Fruit fly (Drosophila melanogaster): ENCODE results near the gene CG6985.

The CG6985 gene

DNA sequence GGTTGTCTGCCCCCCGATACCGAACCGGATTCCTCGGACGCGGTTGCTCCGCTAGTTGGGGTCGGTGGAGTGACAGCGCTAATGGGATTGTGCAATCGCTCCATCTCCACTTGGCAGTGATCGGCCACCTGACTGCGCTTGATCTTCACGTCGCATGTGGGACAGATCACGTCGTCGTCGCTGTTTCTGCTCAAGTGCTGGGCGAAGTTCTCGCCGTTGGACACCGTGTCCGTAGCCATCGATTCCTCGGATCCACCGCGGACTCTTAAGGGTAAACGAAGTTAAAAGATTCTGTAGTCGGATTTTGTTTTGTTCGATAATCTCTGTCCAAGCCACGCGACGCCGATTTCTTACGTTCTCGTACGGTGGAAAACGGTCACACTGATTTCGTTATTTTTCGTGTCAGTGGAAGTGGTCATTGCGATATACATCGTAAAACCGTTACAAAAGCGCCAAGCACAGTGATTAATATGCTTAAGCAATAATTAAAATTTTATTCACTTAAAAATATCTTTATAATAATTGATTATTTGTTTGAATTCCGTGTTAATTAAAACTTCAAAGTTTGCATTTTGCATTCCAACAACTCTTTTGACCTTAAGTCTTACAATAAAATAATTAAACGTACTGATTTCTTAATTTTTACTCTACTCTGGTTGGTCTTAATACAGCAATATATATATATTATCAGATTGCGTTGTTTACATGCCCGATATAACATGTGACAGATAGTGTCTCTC is 14.7 kb upstream of the CG6985 start, which contains the start of gene RNF220 (continued):
- TF ChIP-seq CG12219 (GFP tag; optimal IDR thresholded peaks at IDR 0.05) = no peak
- TF ChIP-seq CG2129 (GFP tag; IDR thresholded peaks at IDR 0.05; ENCODE audit: partially characterized antibody) = peak; percentile 11
- TF ChIP-seq sc (optimal IDR thresholded peaks at IDR 0.05) = no peak
- no peak for TF ChIP-seq sc (GFP tag; optimal IDR thresholded peaks at IDR 0.05)
- TF ChIP-seq ranshi (GFP tag; IDR thresholded peaks at IDR 0.05) = no peak
- TF ChIP-seq B-H2 (GFP tag; optimal IDR thresholded peaks at IDR 0.05) = no peak
- TF ChIP-seq Ets97D (GFP tag; optimal IDR thresholded peaks at IDR 0.05) = peak; percentile 20
- TF ChIP-seq CG13775 (GFP tag; optimal IDR thresholded peaks at IDR 0.05) = peak; percentile 32
- TF ChIP-seq salm (tag; optimal IDR thresholded peaks at IDR 0.05) = no peak
- TF ChIP-seq MTF-1 (GFP tag; optimal IDR thresholded peaks at IDR 0.05; ENCODE audit: borderline replicate concordance) = no peak
- TF ChIP-seq Lhr (GFP tag; optimal IDR thresholded peaks at IDR 0.05) = peak; percentile 2
- TF ChIP-seq Mrtf (GFP tag; IDR thresholded peaks at IDR 0.05) = no peak
- no peak for TF ChIP-seq CG10654 (GFP tag; optimal IDR thresholded peaks at IDR 0.05)
- TF ChIP-seq CG16863 (GFP tag; optimal IDR thresholded peaks at IDR 0.05) = no peak
- no peak for TF ChIP-seq CG3726 (GFP tag; IDR thresholded peaks at IDR 0.05)
- no peak for TF ChIP-seq D19B (GFP tag; optimal IDR thresholded peaks at IDR 0.05)
- no peak for TF ChIP-seq Neu2 (GFP tag; optimal IDR thresholded peaks at IDR 0.05; ENCODE audit: borderline replicate concordance)
- no peak for TF ChIP-seq CG12942 (GFP tag; optimal IDR thresholded peaks at IDR 0.05)
- no peak; the same call in none of the 3 replicates for TF ChIP-seq knrl (GFP tag; IDR thresholded peaks at IDR 0.05; ENCODE audit: partially characterized antibody)
- no peak for TF ChIP-seq CG7372 (GFP tag; IDR thresholded peaks at IDR 0.05)
- TF ChIP-seq CG1529 (GFP tag; optimal IDR thresholded peaks at IDR 0.05) = no peak
- no peak for TF ChIP-seq CG8281 (tag; optimal IDR thresholded peaks at IDR 0.05)
- peak; percentile 4 for TF ChIP-seq CG15269 (tag; optimal IDR thresholded peaks at IDR 0.05)
- no peak for TF ChIP-seq CG14050 (GFP tag; IDR thresholded peaks at IDR 0.05)
- no peak for TF ChIP-seq CG1024 (GFP tag; IDR thresholded peaks at IDR 0.05)
- no peak for TF ChIP-seq chn (GFP tag; optimal IDR thresholded peaks at IDR 0.05)
- no peak for TF ChIP-seq CG3281 (GFP tag; optimal IDR thresholded peaks at IDR 0.05)
- no peak for TF ChIP-seq tap (tag; optimal IDR thresholded peaks at IDR 0.05)
- no peak for TF ChIP-seq CG1832 (GFP tag; optimal IDR thresholded peaks at IDR 0.05)
- TF ChIP-seq Myb (GFP tag; optimal IDR thresholded peaks at IDR 0.05) = peak; percentile 68
- no peak for TF ChIP-seq BEAF-32 (GFP tag; optimal IDR thresholded peaks at IDR 0.05)
- TF ChIP-seq toy (GFP tag; IDR thresholded peaks at IDR 0.05) = no peak
- no peak for TF ChIP-seq CG11560 (tag; IDR thresholded peaks at IDR 0.05)
- no peak for TF ChIP-seq lmd (GFP tag; IDR thresholded peaks at IDR 0.05)
- no peak for TF ChIP-seq CG13894 (tag; optimal IDR thresholded peaks at IDR 0.05)
- no peak for TF ChIP-seq insv (GFP tag; optimal IDR thresholded peaks at IDR 0.05)
- no peak for TF ChIP-seq wdn (GFP tag; IDR thresholded peaks at IDR 0.05)
- no peak for TF ChIP-seq CG32767 (GFP tag; IDR thresholded peaks at IDR 0.05)
- no peak for TF ChIP-seq CG7745 (tag; optimal IDR thresholded peaks at IDR 0.05)
- TF ChIP-seq CG8089 (GFP tag; optimal IDR thresholded peaks at IDR 0.05) = no peak
- TF ChIP-seq Adf1 (GFP tag; IDR thresholded peaks at IDR 0.05) = no peak
- no peak for TF ChIP-seq CG6813 (GFP tag; optimal IDR thresholded peaks at IDR 0.05)
- TF ChIP-seq en (GFP tag; optimal IDR thresholded peaks at IDR 0.05) = no peak
- TF ChIP-seq ewg (GFP tag; optimal IDR thresholded peaks at IDR 0.05) = no peak
- no peak for TF ChIP-seq lilli (GFP tag; optimal IDR thresholded peaks at IDR 0.05)
- no peak for TF ChIP-seq CG12391 (tag; optimal IDR thresholded peaks at IDR 0.05)
- no peak for TF ChIP-seq Blimp-1 (GFP tag; optimal IDR thresholded peaks at IDR 0.05)
- TF ChIP-seq chif (GFP tag; optimal IDR thresholded peaks at IDR 0.05) = no peak
- TF ChIP-seq Sin3A (optimal IDR thresholded peaks at IDR 0.05) = peak; percentile 31
- TF ChIP-seq Hand (GFP tag; optimal IDR thresholded peaks at IDR 0.05) = no peak
